Fruit fly (Drosophila melanogaster) whole organism, embryonic: ENCODE measurements around the gene CG15741.
A peak's percentile ranks its signal among the peaks of the same experiment; 100 is the strongest.

Experiments used
- Aef1 ChIP-seq: fragments of 200-800 bp; sonication (Bioruptor generic); IDR thresholded peaks from 3 replicates; pipeline ENCODE4 v1.3.6; 2022; ENCODE audit warnings: missing biosample characterization, missing genetic modification characterization
- B-H2 ChIP-seq: fragments of 200-800 bp; sonication (Bioruptor generic); optimal IDR thresholded peaks from 2 replicates; lab custom pipeline; 2018; ENCODE audit warnings: missing biosample characterization, mild to moderate bottlenecking, missing genetic modification characterization
- CG10274 ChIP-seq: fragments of 200-800 bp; sonication (Bioruptor generic); optimal IDR thresholded peaks from 3 replicates; lab custom pipeline; 2017; ENCODE audit warnings: missing biosample characterization, mild to moderate bottlenecking, missing genetic modification characterization
- CG12155 ChIP-seq: fragments of 200-800 bp; sonication (Bioruptor generic); optimal IDR thresholded peaks from 3 replicates; lab custom pipeline; 2016; ENCODE audit warnings: missing biosample characterization, missing genetic modification characterization
- CG1529 ChIP-seq: fragments of 200-800 bp; sonication (Bioruptor generic); optimal IDR thresholded peaks from 3 replicates; lab custom pipeline; 2018; ENCODE audit warnings: missing biosample characterization, missing genetic modification characterization
- CG1602 ChIP-seq: fragments of 200-800 bp; sonication (Bioruptor generic); optimal IDR thresholded peaks from 3 replicates; lab custom pipeline; 2016; ENCODE audit warnings: missing biosample characterization, missing genetic modification characterization
- CG16813 ChIP-seq: fragments of 200-800 bp; sonication (Bioruptor generic); IDR thresholded peaks from 3 replicates; pipeline ENCODE4 v1.3.6; 2022; ENCODE audit warnings: missing biosample characterization, missing genetic modification characterization; ENCODE audit not compliant: partially characterized antibody
- CG1832 ChIP-seq: fragments of 200-800 bp; sonication (Bioruptor generic); optimal IDR thresholded peaks from 2 replicates; lab custom pipeline; 2017; ENCODE audit warnings: missing biosample characterization, mild to moderate bottlenecking, missing genetic modification characterization, inconsistent platforms
- CG3065 ChIP-seq: fragments of 200-800 bp; sonication (Bioruptor generic); optimal IDR thresholded peaks from 2 replicates; lab custom pipeline; 2016; ENCODE audit warnings: missing biosample characterization, missing genetic modification characterization
- CG31441 ChIP-seq: fragments of 200-800 bp; sonication (Bioruptor generic); IDR thresholded peaks from 2 replicates; pipeline ENCODE4 v1.3.6; 2022; ENCODE audit warnings: missing biosample characterization, missing genetic modification characterization
- CG32532 ChIP-seq: fragments of 200-800 bp; sonication (Bioruptor generic); IDR thresholded peaks from 2 replicates; pipeline ENCODE4 v1.3.6; 2022; ENCODE audit warnings: missing biosample characterization, missing genetic modification characterization
- CG3407 ChIP-seq: fragments of 200-800 bp; sonication (Bioruptor generic); optimal IDR thresholded peaks from 2 replicates; lab custom pipeline; 2018; ENCODE audit warnings: missing biosample characterization, mild to moderate bottlenecking, missing genetic modification characterization
- CG3726 ChIP-seq: fragments of 200-800 bp; sonication (Bioruptor generic); IDR thresholded peaks from 3 replicates; pipeline ENCODE4, ENCODE4 v1.3.6; 2022; ENCODE audit warnings: missing biosample characterization, missing genetic modification characterization
- CG4820 ChIP-seq: fragments of 200-800 bp; sonication (Bioruptor generic); optimal IDR thresholded peaks from 3 replicates; lab custom pipeline; 2016; ENCODE audit warnings: missing biosample characterization, missing genetic modification characterization
- CG6689 ChIP-seq: fragments of 200-800 bp; sonication (Bioruptor generic); IDR thresholded peaks from 2 replicates; pipeline ENCODE4 v1.3.6; 2022; ENCODE audit warnings: missing biosample characterization, missing genetic modification characterization
- CG7357 ChIP-seq: fragments of 200-800 bp; sonication (Bioruptor generic); IDR thresholded peaks from 3 replicates; pipeline ENCODE4 v1.3.6; 2022; ENCODE audit warnings: missing biosample characterization, missing genetic modification characterization
- CG8388 ChIP-seq: fragments of 200-800 bp; sonication (Bioruptor generic); optimal IDR thresholded peaks from 2 replicates; lab custom pipeline; 2019; ENCODE audit warnings: missing biosample characterization, mild to moderate bottlenecking, missing genetic modification characterization, moderate library complexity
- CG9437 ChIP-seq: fragments of 200-800 bp; sonication (Bioruptor generic); optimal IDR thresholded peaks from 2 replicates; lab custom pipeline; 2018; ENCODE audit warnings: missing biosample characterization, mild to moderate bottlenecking, missing genetic modification characterization
- Dad ChIP-seq: fragments of 200-800 bp; sonication (Bioruptor generic); optimal IDR thresholded peaks from 3 replicates; lab custom pipeline; 2016; ENCODE audit warnings: missing biosample characterization, missing genetic modification characterization
- E2f1 ChIP-seq: fragments of 200-800 bp; sonication (Bioruptor generic); IDR thresholded peaks from 2 replicates; pipeline ENCODE4 v1.3.6; 2022; ENCODE audit warnings: missing biosample characterization, missing genetic modification characterization
- E2f2 ChIP-seq: fragments of 200-800 bp; sonication (Bioruptor generic); IDR thresholded peaks from 2 replicates; pipeline ENCODE4 v1.3.6; 2022; ENCODE audit warnings: missing biosample characterization, missing genetic modification characterization
- Hey ChIP-seq: fragments of 200-800 bp; sonication (Bioruptor generic); optimal IDR thresholded peaks from 3 replicates; lab custom pipeline; 2018; ENCODE audit warnings: missing biosample characterization, mild to moderate bottlenecking, missing genetic modification characterization
- HmgD ChIP-seq: fragments of 200-800 bp; sonication (Bioruptor generic); optimal IDR thresholded peaks from 3 replicates; lab custom pipeline; 2016; ENCODE audit warnings: missing biosample characterization, missing genetic modification characterization
- Lpt ChIP-seq: fragments of >200 bp; optimal IDR thresholded peaks from 2 replicates; lab custom pipeline; 2018; ENCODE audit warnings: missing biosample characterization, missing genetic modification characterization
- MESR4 ChIP-seq: fragments of 200-800 bp; sonication (Bioruptor generic); optimal IDR thresholded peaks from 2 replicates; lab custom pipeline; 2018; ENCODE audit warnings: missing biosample characterization, mild to moderate bottlenecking, missing genetic modification characterization, moderate library complexity
- MTF-1 ChIP-seq: fragments of 200-800 bp; sonication (Bioruptor generic); optimal IDR thresholded peaks from 2 replicates; lab custom pipeline; 2018; ENCODE audit warnings: missing biosample characterization, mild to moderate bottlenecking, missing genetic modification characterization, borderline replicate concordance
- NC2β ChIP-seq: fragments of 200-800 bp; sonication (Bioruptor generic); optimal IDR thresholded peaks from 2 replicates; lab custom pipeline; 2016; ENCODE audit warnings: missing biosample characterization, missing genetic modification characterization
- Nf-YC ChIP-seq: fragments of 200-800 bp; optimal IDR thresholded peaks from 3 replicates; lab custom pipeline; 2019; ENCODE audit warnings: missing biosample characterization, mild to moderate bottlenecking, missing genetic modification characterization, moderate library complexity
- Pdp1 ChIP-seq, 2 experiments: fragments of 200-800 bp; sonication (Bioruptor generic); optimal IDR thresholded peaks; 3 replicates each; lab custom pipeline; 2016; ENCODE audit warnings: missing biosample characterization in 2 of 2, missing genetic modification characterization in 2 of 2, mild to moderate bottlenecking in 1 of 2, moderate library complexity in 1 of 2
- Rx ChIP-seq: fragments of 200-800 bp; sonication (Bioruptor generic); IDR thresholded peaks from 2 replicates; pipeline ENCODE4 v1.3.6; 2022; ENCODE audit warnings: missing biosample characterization, missing genetic modification characterization
- ato ChIP-seq: fragments of 200-800 bp; sonication (Bioruptor generic); IDR thresholded peaks from 2 replicates; pipeline ENCODE4 v1.3.6; 2022; ENCODE audit warnings: missing biosample characterization, missing genetic modification characterization; ENCODE audit not compliant: partially characterized antibody
- caup ChIP-seq: fragments of 200-800 bp; sonication (Bioruptor generic); optimal IDR thresholded peaks from 3 replicates; lab custom pipeline; 2017; ENCODE audit warnings: missing biosample characterization, mild to moderate bottlenecking, missing genetic modification characterization, moderate library complexity; ENCODE audit not compliant: severe bottlenecking
- crc ChIP-seq: fragments of 200-800 bp; sonication (Bioruptor generic); optimal IDR thresholded peaks from 2 replicates; lab custom pipeline; 2016; ENCODE audit warnings: missing biosample characterization, missing genetic modification characterization
- dmrt11E ChIP-seq: fragments of 200-800 bp; sonication (Bioruptor generic); optimal IDR thresholded peaks from 3 replicates; lab custom pipeline; 2018; ENCODE audit warnings: missing biosample characterization, mild to moderate bottlenecking, missing genetic modification characterization, moderate library complexity
- en ChIP-seq: fragments of 200-800 bp; sonication (Bioruptor generic); optimal IDR thresholded peaks from 2 replicates; lab custom pipeline; 2016; ENCODE audit warnings: missing biosample characterization, missing genetic modification characterization
- gcm ChIP-seq: fragments of 200-800 bp; sonication (Bioruptor generic); optimal IDR thresholded peaks from 2 replicates; lab custom pipeline; 2019; ENCODE audit warnings: missing biosample characterization, mild to moderate bottlenecking, missing genetic modification characterization, moderate library complexity
- gro ChIP-seq: fragments of 200-800 bp; sonication (Bioruptor generic); optimal IDR thresholded peaks from 2 replicates; lab custom pipeline; 2016; ENCODE audit warnings: missing biosample characterization, missing genetic modification characterization
- h ChIP-seq: fragments of >200 bp; optimal IDR thresholded peaks from 2 replicates; lab custom pipeline; 2017
- her ChIP-seq: fragments of 200-800 bp; sonication (Bioruptor generic); optimal IDR thresholded peaks from 2 replicates; lab custom pipeline; 2016; ENCODE audit warnings: missing biosample characterization, missing genetic modification characterization
- ind ChIP-seq: fragments of 200-800 bp; sonication (Bioruptor generic); optimal IDR thresholded peaks from 3 replicates; lab custom pipeline; 2016; ENCODE audit warnings: missing biosample characterization, missing genetic modification characterization
- jing ChIP-seq: fragments of 200-800 bp; sonication (Bioruptor generic); optimal IDR thresholded peaks from 2 replicates; lab custom pipeline; 2018; ENCODE audit warnings: missing biosample characterization, mild to moderate bottlenecking, missing genetic modification characterization
- otp ChIP-seq: fragments of 200-800 bp; sonication (Bioruptor generic); IDR thresholded peaks from 3 replicates; pipeline ENCODE4, ENCODE4 v1.3.6; 2022; ENCODE audit warnings: missing biosample characterization, missing genetic modification characterization
- p53 ChIP-seq: fragments of 200-800 bp; sonication (Bioruptor generic); optimal IDR thresholded peaks from 2 replicates; lab custom pipeline; 2016; ENCODE audit warnings: missing biosample characterization, missing genetic modification characterization
- row ChIP-seq: fragments of 200-800 bp; sonication (Bioruptor generic); IDR thresholded peaks from 3 replicates; pipeline ENCODE4 v1.3.6; 2022; ENCODE audit warnings: missing biosample characterization, missing genetic modification characterization
- sna ChIP-seq: fragments of 200-800 bp; sonication (Bioruptor generic); IDR thresholded peaks from 2 replicates; pipeline ENCODE4 v1.3.6; 2022; ENCODE audit warnings: missing biosample characterization, missing genetic modification characterization; ENCODE audit not compliant: partially characterized antibody
- stc ChIP-seq: fragments of 200-800 bp; sonication (Bioruptor generic); IDR thresholded peaks from 2 replicates; pipeline ENCODE4 v1.3.6; 2022; ENCODE audit warnings: missing biosample characterization, missing genetic modification characterization
- tgo ChIP-seq: fragments of 200-800 bp; sonication (Bioruptor generic); IDR thresholded peaks from 3 replicates; pipeline ENCODE4 v1.3.6; 2022; ENCODE audit warnings: missing biosample characterization, missing genetic modification characterization
- ttk ChIP-seq: fragments of 200-800 bp; sonication (Bioruptor generic); IDR thresholded peaks from 2 replicates; pipeline ENCODE4 v2.1.2; 2022; ENCODE audit warnings: missing biosample characterization, missing genetic modification characterization
- zen ChIP-seq: fragments of 200-800 bp; sonication (Bioruptor generic); optimal IDR thresholded peaks from 3 replicates; lab custom pipeline; 2018; ENCODE audit warnings: missing biosample characterization, mild to moderate bottlenecking, missing genetic modification characterization, moderate library complexity
- zf30C ChIP-seq: fragments of 200-800 bp; sonication (Bioruptor generic); optimal IDR thresholded peaks from 3 replicates; lab custom pipeline; 2018; ENCODE audit warnings: missing biosample characterization, mild to moderate bottlenecking, missing genetic modification characterization

The CG15741 gene

dm6 chrX:11848507-11849264 is 10.9 kb upstream of the CG15741 start (continued):
- TF ChIP-seq E2f1: peak; percentile 43; the same call in 1 of the 2 replicates
- no peak for TF ChIP-seq ttk (GFP tag; lab: Robert Waterston, UW)
- TF ChIP-seq crc: no peak
- TF ChIP-seq CG32532 (GFP tag; lab: Robert Waterston, UW): 0 out of 2 replicates have a peak, but pooled peaks have one; percentile 8
- peak; percentile 13 for TF ChIP-seq Nf-YC (tag; lab: Kevin White, UChicago)
- TF ChIP-seq HmgD (GFP tag; lab: Kevin White, UChicago): no peak
- no peak for TF ChIP-seq CG3407 (GFP tag; lab: Kevin White, UChicago)
- TF ChIP-seq MTF-1 (GFP tag; lab: Kevin White, UChicago): no peak
- TF ChIP-seq en (GFP tag; lab: Kevin White, UChicago): no peak
- TF ChIP-seq Rx: no peak
- no peak for TF ChIP-seq Pdp1 (GFP tag; optimal IDR thresholded peaks at IDR 0.05; lab: Kevin White, UChicago)
- TF ChIP-seq CG10274: no peak
- TF ChIP-seq sna (GFP tag; lab: Robert Waterston, UW): no peak
- TF ChIP-seq her (GFP tag; lab: Kevin White, UChicago): no peak
- TF ChIP-seq NC2β: no peak
- TF ChIP-seq Dad (GFP tag; lab: Kevin White, UChicago): no peak
- no peak for TF ChIP-seq h
- no peak for TF ChIP-seq CG4820
- TF ChIP-seq CG12155 (GFP tag; lab: Kevin White, UChicago): no peak
- no peak for TF ChIP-seq ato (GFP tag; lab: Robert Waterston, UW)
- peak; percentile 77 for TF ChIP-seq CG31441 (GFP tag; lab: Robert Waterston, UW)
- no peak for TF ChIP-seq MESR4 (GFP tag; lab: Kevin White, UChicago)
- 0 out of 3 replicates have a peak, but pooled peaks have one; percentile 20 for TF ChIP-seq otp (GFP tag; lab: Robert Waterston, UW)
- TF ChIP-seq CG7357: no peak
- TF ChIP-seq p53 (GFP tag; lab: Kevin White, UChicago): no peak
- peak; percentile 77 for TF ChIP-seq stc (GFP tag; lab: Robert Waterston, UW)
- TF ChIP-seq CG6689 (GFP tag; lab: Robert Waterston, UW): peak; percentile 40
- no peak for TF ChIP-seq Lpt
- peak; percentile 13 for TF ChIP-seq ind (GFP tag; lab: Kevin White, UChicago)
- no peak for TF ChIP-seq gro (GFP tag; lab: Kevin White, UChicago)
- peak; percentile 34 for TF ChIP-seq caup (GFP tag; lab: Kevin White, UChicago)
- TF ChIP-seq CG1602: no peak
- TF ChIP-seq zf30C (GFP tag; lab: Kevin White, UChicago): no peak
- 0 out of 3 replicates have a peak, but pooled peaks have one; percentile 28 for TF ChIP-seq Aef1
- no peak for TF ChIP-seq B-H2 (GFP tag; lab: Kevin White, UChicago)
- TF ChIP-seq zen (tag; lab: Kevin White, UChicago): no peak
- no peak for TF ChIP-seq E2f2 (GFP tag; lab: Robert Waterston, UW)
- TF ChIP-seq tgo: peak; percentile 69
- TF ChIP-seq CG8388 (GFP tag; lab: Kevin White, UChicago): peak; percentile 37
- no peak for TF ChIP-seq Hey (tag; lab: Kevin White, UChicago)
- TF ChIP-seq CG3065: no peak
- TF ChIP-seq CG16813 (GFP tag; lab: Robert Waterston, UW): no peak
- TF ChIP-seq CG1529 (GFP tag; lab: Kevin White, UChicago): peak; percentile 0
- no peak for TF ChIP-seq CG3726 (GFP tag; lab: Robert Waterston, UW)
- TF ChIP-seq jing (GFP tag; lab: Kevin White, UChicago): no peak
- no peak for TF ChIP-seq CG1832 (GFP tag; lab: Kevin White, UChicago)
- peak; percentile 14 for TF ChIP-seq CG9437 (GFP tag; lab: Kevin White, UChicago)
- no peak for TF ChIP-seq dmrt11E (tag; lab: Kevin White, UChicago)
- peak; percentile 16 for TF ChIP-seq gcm
- peak; percentile 55 for TF ChIP-seq row (GFP tag; lab: Robert Waterston, UW)
